Fruit fly (Drosophila melanogaster) whole organism, embryonic: Measurements from ENCODE around the gene CG34056.

Source experiments
- BtbVII ChIP-seq: fragments of 200-800 bp; sonication (Bioruptor generic); optimal IDR thresholded peaks from 3 replicates; lab custom pipeline; 2017; ENCODE audit warnings: missing biosample characterization, mild to moderate bottlenecking, missing genetic modification characterization
- C15 ChIP-seq: fragments of 200-800 bp; sonication (Bioruptor generic); IDR thresholded peaks from 3 replicates; pipeline ENCODE4 v1.3.6; 2022; ENCODE audit warnings: missing biosample characterization, missing genetic modification characterization
- CG10366 ChIP-seq: fragments of 200-800 bp; sonication (Bioruptor generic); IDR thresholded peaks from 2 replicates; pipeline ENCODE4 v1.3.6; 2022; ENCODE audit warnings: missing biosample characterization, missing genetic modification characterization
- CG10565 ChIP-seq: fragments of 200-800 bp; sonication (Bioruptor generic); optimal IDR thresholded peaks from 3 replicates; lab custom pipeline; 2016; ENCODE audit warnings: missing biosample characterization, mild to moderate bottlenecking, missing genetic modification characterization
- CG11696 ChIP-seq: fragments of 200-800 bp; sonication (Bioruptor generic); IDR thresholded peaks from 2 replicates; pipeline ENCODE4 v1.3.6; 2022; ENCODE audit warnings: missing biosample characterization, missing genetic modification characterization
- CG12071 ChIP-seq: fragments of 200-800 bp; sonication (Bioruptor generic); optimal IDR thresholded peaks from 3 replicates; lab custom pipeline; 2018; ENCODE audit warnings: missing biosample characterization, mild to moderate bottlenecking, missing genetic modification characterization
- CG12299 ChIP-seq: fragments of 200-800 bp; sonication (Bioruptor generic); optimal IDR thresholded peaks from 2 replicates; lab custom pipeline; 2018; ENCODE audit warnings: missing biosample characterization, mild to moderate bottlenecking, missing genetic modification characterization
- CG17361 ChIP-seq: fragments of 200-800 bp; sonication (Bioruptor generic); IDR thresholded peaks from 3 replicates; pipeline ENCODE4 v1.3.6; 2022; ENCODE audit warnings: missing biosample characterization, missing genetic modification characterization
- CG2129 ChIP-seq: fragments of 200-800 bp; sonication (Bioruptor generic); IDR thresholded peaks from 2 replicates; pipeline ENCODE4 v1.3.6; 2022; ENCODE audit warnings: missing biosample characterization, missing genetic modification characterization; ENCODE audit not compliant: partially characterized antibody
- CG2678 ChIP-seq: fragments of 200-800 bp; sonication (Bioruptor generic); optimal IDR thresholded peaks from 3 replicates; lab custom pipeline; 2019; ENCODE audit warnings: missing biosample characterization, mild to moderate bottlenecking, missing genetic modification characterization, moderate library complexity
- CG3838 ChIP-seq: fragments of 200-800 bp; sonication (Bioruptor generic); optimal IDR thresholded peaks from 3 replicates; lab custom pipeline; 2016; ENCODE audit warnings: missing biosample characterization, missing genetic modification characterization
- CG4282 ChIP-seq: fragments of 200-800 bp; sonication (Bioruptor generic); optimal IDR thresholded peaks from 2 replicates; lab custom pipeline; 2016; ENCODE audit warnings: missing biosample characterization, missing genetic modification characterization
- CG4707 ChIP-seq: fragments of 200-800 bp; sonication (Bioruptor generic); optimal IDR thresholded peaks from 2 replicates; lab custom pipeline; 2018; ENCODE audit warnings: missing biosample characterization, mild to moderate bottlenecking, missing genetic modification characterization, moderate library complexity
- CG4820 ChIP-seq: fragments of 200-800 bp; sonication (Bioruptor generic); optimal IDR thresholded peaks from 3 replicates; lab custom pipeline; 2016; ENCODE audit warnings: missing biosample characterization, missing genetic modification characterization
- CG8281 ChIP-seq: fragments of 200-800 bp; sonication (Bioruptor generic); optimal IDR thresholded peaks from 2 replicates; lab custom pipeline; 2018; ENCODE audit warnings: missing biosample characterization, mild to moderate bottlenecking, missing genetic modification characterization, moderate library complexity
- CG9932 ChIP-seq: fragments of 200-800 bp; sonication (Bioruptor generic); IDR thresholded peaks from 2 replicates; pipeline ENCODE4 v1.3.6; 2022; ENCODE audit warnings: missing biosample characterization, missing genetic modification characterization
- Eip74EF ChIP-seq, 2 experiments: fragments of 200-800 bp in 1 of 2; fragments of >200 bp in 1 of 2; sonication (Bioruptor generic) in 1 of 2; optimal IDR thresholded peaks; 2 replicates each; lab custom pipeline; 2017 to 2019; ENCODE audit warnings: missing biosample characterization in 2 of 2, missing genetic modification characterization in 2 of 2, mild to moderate bottlenecking in 1 of 2, moderate library complexity in 1 of 2
- Ets97D ChIP-seq: fragments of 200-800 bp; sonication (Bioruptor generic); optimal IDR thresholded peaks from 3 replicates; lab custom pipeline; 2016; ENCODE audit warnings: missing biosample characterization, missing genetic modification characterization
- Fer2 ChIP-seq: fragments of 200-800 bp; sonication (Bioruptor generic); optimal IDR thresholded peaks from 2 replicates; lab custom pipeline; 2018; ENCODE audit warnings: missing biosample characterization, mild to moderate bottlenecking, missing genetic modification characterization, moderate library complexity
- HLH4C ChIP-seq: fragments of 200-800 bp; sonication (Bioruptor generic); IDR thresholded peaks from 3 replicates; pipeline ENCODE4 v1.3.6; 2022; ENCODE audit warnings: missing biosample characterization, missing genetic modification characterization; ENCODE audit not compliant: partially characterized antibody
- Max ChIP-seq: fragments of 200-800 bp; sonication (Bioruptor generic); optimal IDR thresholded peaks from 2 replicates; lab custom pipeline; 2016; ENCODE audit warnings: missing biosample characterization, mild to moderate bottlenecking, missing genetic modification characterization
- Meics ChIP-seq: fragments of 200-800 bp; sonication (Bioruptor generic); optimal IDR thresholded peaks from 2 replicates; lab custom pipeline; 2017; ENCODE audit warnings: missing biosample characterization, mild to moderate bottlenecking, missing genetic modification characterization
- NC2α ChIP-seq: fragments of 200-800 bp; sonication (Bioruptor generic); optimal IDR thresholded peaks from 2 replicates; lab custom pipeline; 2016; ENCODE audit warnings: missing biosample characterization, missing genetic modification characterization
- Pdp1 ChIP-seq, 2 experiments: fragments of 200-800 bp; sonication (Bioruptor generic); optimal IDR thresholded peaks; 3 replicates each; lab custom pipeline; 2016; ENCODE audit warnings: missing biosample characterization in 2 of 2, missing genetic modification characterization in 2 of 2, mild to moderate bottlenecking in 1 of 2, moderate library complexity in 1 of 2
- Sin3A ChIP-seq: fragments of >200 bp; optimal IDR thresholded peaks from 2 replicates; lab custom pipeline; 2018
- Sox100B ChIP-seq: fragments of 200-800 bp; sonication (Bioruptor generic); optimal IDR thresholded peaks from 3 replicates; lab custom pipeline; 2018; ENCODE audit warnings: missing biosample characterization, mild to moderate bottlenecking, missing genetic modification characterization
- Trl ChIP-seq, 3 experiments: fragments of >200 bp in 2 of 3; fragments of 200-800 bp in 1 of 3; sonication (Bioruptor generic) in 1 of 3; optimal IDR thresholded peaks; 2 replicates in 1 of 3; 3 replicates in 2 of 3; lab custom pipeline; 2016 to 2017; ENCODE audit warnings: missing biosample characterization in 1 of 3, missing genetic modification characterization in 1 of 3
- chm ChIP-seq: fragments of 200-800 bp; sonication (Bioruptor generic); IDR thresholded peaks from 2 replicates; pipeline ENCODE4 v1.3.6; 2022; ENCODE audit warnings: missing biosample characterization, missing genetic modification characterization
- dmrt11E ChIP-seq: fragments of 200-800 bp; sonication (Bioruptor generic); optimal IDR thresholded peaks from 3 replicates; lab custom pipeline; 2018; ENCODE audit warnings: missing biosample characterization, mild to moderate bottlenecking, missing genetic modification characterization, moderate library complexity
- fd102C ChIP-seq: fragments of 200-800 bp; sonication (Bioruptor generic); optimal IDR thresholded peaks from 2 replicates; lab custom pipeline; 2018; ENCODE audit warnings: missing biosample characterization, mild to moderate bottlenecking, missing genetic modification characterization, moderate library complexity
- fd3F ChIP-seq: fragments of 200-800 bp; sonication (Bioruptor generic); optimal IDR thresholded peaks from 2 replicates; lab custom pipeline; 2018; ENCODE audit warnings: missing biosample characterization, mild to moderate bottlenecking, missing genetic modification characterization, moderate library complexity
- gce ChIP-seq: fragments of 200-800 bp; sonication (Bioruptor generic); IDR thresholded peaks from 3 replicates; pipeline ENCODE4 v1.3.6; 2022; ENCODE audit warnings: missing biosample characterization, missing genetic modification characterization
- gcm2 ChIP-seq: fragments of 200-800 bp; sonication (Bioruptor generic); optimal IDR thresholded peaks from 2 replicates; lab custom pipeline; 2016; ENCODE audit warnings: missing biosample characterization, missing genetic modification characterization
- gem ChIP-seq: fragments of 200-800 bp; sonication (Bioruptor generic); optimal IDR thresholded peaks from 2 replicates; lab custom pipeline; 2019; ENCODE audit warnings: missing biosample characterization, mild to moderate bottlenecking, missing genetic modification characterization, moderate library complexity
- gro ChIP-seq: fragments of 200-800 bp; sonication (Bioruptor generic); optimal IDR thresholded peaks from 2 replicates; lab custom pipeline; 2016; ENCODE audit warnings: missing biosample characterization, missing genetic modification characterization
- her ChIP-seq: fragments of 200-800 bp; sonication (Bioruptor generic); optimal IDR thresholded peaks from 2 replicates; lab custom pipeline; 2016; ENCODE audit warnings: missing biosample characterization, missing genetic modification characterization
- lov ChIP-seq, 2 experiments: fragments of 200-800 bp in 1 of 2; fragments of >200 bp in 1 of 2; sonication (Bioruptor generic) in 1 of 2; IDR thresholded peaks in 1 of 2; optimal IDR thresholded peaks in 1 of 2; 2 replicates in 1 of 2; 3 replicates in 1 of 2; pipeline versions ENCODE4 v1.3.6 to Lab custom; 2017 to 2022; ENCODE audit warnings: missing biosample characterization in 1 of 2, missing genetic modification characterization in 1 of 2
- maf-S ChIP-seq: fragments of 200-800 bp; sonication (Bioruptor generic); optimal IDR thresholded peaks from 2 replicates; lab custom pipeline; 2016; ENCODE audit warnings: missing biosample characterization, missing genetic modification characterization
- phol ChIP-seq: fragments of 200-800 bp; sonication (Bioruptor generic); optimal IDR thresholded peaks from 3 replicates; lab custom pipeline; 2018; ENCODE audit warnings: missing biosample characterization, mild to moderate bottlenecking, missing genetic modification characterization, moderate library complexity
- prd ChIP-seq, 3 experiments: fragments of >200 bp in 2 of 3; fragments of 200-800 bp in 1 of 3; sonication (Bioruptor generic) in 1 of 3; optimal IDR thresholded peaks in 2 of 3; IDR thresholded peaks in 1 of 3; 2 replicates in 2 of 3; 3 replicates in 1 of 3; pipeline versions ENCODE4 v1.3.6 to Lab custom; 2017 to 2022; ENCODE audit warnings: missing biosample characterization in 1 of 3, missing genetic modification characterization in 1 of 3
- pros ChIP-seq: fragments of 200-800 bp; sonication (Bioruptor generic); optimal IDR thresholded peaks from 3 replicates; lab custom pipeline; 2019; ENCODE audit warnings: missing biosample characterization, mild to moderate bottlenecking, missing genetic modification characterization, moderate library complexity
- pzg ChIP-seq: fragments of 200-800 bp; sonication (Bioruptor generic); optimal IDR thresholded peaks from 3 replicates; lab custom pipeline; 2018; ENCODE audit warnings: missing biosample characterization, mild to moderate bottlenecking, missing genetic modification characterization, moderate library complexity
- salm ChIP-seq: fragments of 200-800 bp; sonication (Bioruptor generic); optimal IDR thresholded peaks from 2 replicates; lab custom pipeline; 2018; ENCODE audit warnings: missing biosample characterization, mild to moderate bottlenecking, missing genetic modification characterization
- seq ChIP-seq: fragments of 200-800 bp; sonication (Bioruptor generic); IDR thresholded peaks from 2 replicates; pipeline ENCODE4 v1.3.6; 2022; ENCODE audit warnings: missing biosample characterization, missing genetic modification characterization
- sqz ChIP-seq: fragments of 200-800 bp; sonication (Bioruptor generic); optimal IDR thresholded peaks from 3 replicates; lab custom pipeline; 2018; ENCODE audit warnings: missing biosample characterization, mild to moderate bottlenecking, missing genetic modification characterization
- toy ChIP-seq: fragments of 200-800 bp; sonication (Bioruptor generic); IDR thresholded peaks from 2 replicates; pipeline ENCODE4 v1.3.6; 2022; ENCODE audit warnings: missing biosample characterization, missing genetic modification characterization
- vfl ChIP-seq: fragments of 200-800 bp; sonication (Bioruptor generic); optimal IDR thresholded peaks from 2 replicates; lab custom pipeline; 2016; ENCODE audit warnings: missing biosample characterization, missing genetic modification characterization
- zen ChIP-seq: fragments of 200-800 bp; sonication (Bioruptor generic); optimal IDR thresholded peaks from 3 replicates; lab custom pipeline; 2018; ENCODE audit warnings: missing biosample characterization, mild to moderate bottlenecking, missing genetic modification characterization, moderate library complexity

CG34056 gene

DNA sequence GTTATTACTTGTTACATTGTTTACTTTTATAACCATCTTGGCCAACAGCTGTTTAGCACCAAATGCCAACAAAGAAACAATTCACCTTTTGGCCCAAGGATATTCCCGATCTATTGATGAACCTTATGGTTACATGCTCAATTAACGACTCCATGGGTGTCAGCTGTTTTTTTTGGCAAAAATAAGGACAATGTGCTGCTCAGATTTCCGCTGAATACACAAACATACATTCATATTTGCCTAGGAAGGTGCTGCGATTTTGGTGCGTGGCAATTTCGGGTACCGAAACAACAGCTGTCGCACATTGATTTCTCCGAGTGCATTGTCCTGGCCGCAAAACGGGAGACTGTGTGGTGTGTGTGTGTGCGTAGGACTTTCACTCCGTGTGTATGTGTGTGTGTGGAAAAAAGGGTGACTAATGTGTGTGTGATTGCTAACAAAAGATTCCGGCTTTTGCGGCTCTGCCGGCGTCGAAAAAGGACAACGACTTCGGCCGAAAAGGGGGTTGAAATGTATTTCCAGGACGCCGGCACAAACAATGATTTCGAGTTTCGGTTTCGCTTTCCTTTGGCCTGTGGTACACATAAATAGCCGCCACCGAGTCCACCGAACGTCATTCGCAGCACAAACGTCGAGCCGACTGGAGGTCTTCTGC, 12.9 kb downstream of the CG34056 start, which contains the start of gene nerfin-1 (continued):
- TF ChIP-seq CG10366 (GFP tag; lab: Robert Waterston, UW) (no peak), Max (GFP tag; lab: Kevin White, UChicago) (no peak), CG2129 (GFP tag; lab: Robert Waterston, UW) (no peak), vfl (GFP tag; lab: Kevin White, UChicago) (no peak), maf-S (GFP tag; lab: Kevin White, UChicago) (no peak), pzg (GFP tag; lab: Kevin White, UChicago) (no peak), Pdp1 (GFP tag; optimal IDR thresholded peaks at IDR 0.05; lab: Kevin White, UChicago) (peak in 1 of 2 experiments; percentile 15), chm (no peak), her (peak; percentile 6), CG11696 (GFP tag; lab: Robert Waterston, UW) (no peak), fd102C (GFP tag; lab: Kevin White, UChicago) (no peak), gcm2 (no peak), Meics (peak; percentile 23), NC2α (GFP tag; lab: Kevin White, UChicago) (no peak), phol (peak; percentile 44), CG2678 (tag; lab: Kevin White, UChicago) (peak; percentile 58), Fer2 (tag; lab: Kevin White, UChicago) (no peak), Sin3A (lab: Kevin White, UChicago) (no peak), CG12299 (tag; lab: Kevin White, UChicago) (no peak), Ets97D (GFP tag; lab: Kevin White, UChicago) (no peak), BtbVII (GFP tag; lab: Kevin White, UChicago) (no peak), fd3F (GFP tag; lab: Kevin White, UChicago) (no peak), CG4282 (GFP tag; lab: Kevin White, UChicago) (no peak), gce (no peak), CG10565 (no peak), HLH4C (GFP tag; lab: Robert Waterston, UW) (no peak), salm (tag; lab: Kevin White, UChicago) (no peak), prd (optimal IDR thresholded peaks at IDR 0.05; lab: Kevin White, UChicago) (no peak), prd (GFP tag; IDR thresholded peaks at IDR 0.05; lab: Robert Waterston, UW) (peak; percentile 44; the same call in 2 of the 3 replicates), toy (no peak), lov (optimal IDR thresholded peaks at IDR 0.05; lab: Kevin White, UChicago) (no peak), lov (GFP tag; IDR thresholded peaks at IDR 0.05; lab: Robert Waterston, UW) (no peak), C15 (GFP tag; lab: Robert Waterston, UW) (no peak), gro (GFP tag; lab: Kevin White, UChicago) (no peak), gem (tag; lab: Kevin White, UChicago) (peak; percentile 41), CG4820 (GFP tag; lab: Kevin White, UChicago) (peak; percentile 16), pros (GFP tag; lab: Kevin White, UChicago) (peak; percentile 95), Trl (optimal IDR thresholded peaks at IDR 0.05; lab: Kevin White, UChicago) (no peak), Trl (GFP tag; optimal IDR thresholded peaks at IDR 0.05; lab: Kevin White, UChicago) (no peak), CG4707 (GFP tag; lab: Kevin White, UChicago) (no peak), CG17361 (GFP tag; lab: Robert Waterston, UW) (peak; percentile 73; the same call in 2 of the 3 replicates), seq (GFP tag; lab: Robert Waterston, UW) (no peak), sqz (GFP tag; lab: Kevin White, UChicago) (no peak), Eip74EF (GFP tag; optimal IDR thresholded peaks at IDR 0.05; lab: Kevin White, UChicago) (no peak), CG8281 (tag; lab: Kevin White, UChicago) (no peak), zen (tag; lab: Kevin White, UChicago) (peak; percentile 65), CG12071 (GFP tag; lab: Kevin White, UChicago) (no peak), Sox100B (no peak), CG9932 (no peak), CG3838 (GFP tag; lab: Kevin White, UChicago) (no peak), dmrt11E (tag; lab: Kevin White, UChicago) (peak; percentile 33)
